Fruit fly (Drosophila melanogaster) whole organism, embryonic: ENCODE data around the gene Acn.

Experiments used
- CG1024 ChIP-seq: fragments of 200-800 bp; sonication (Bioruptor generic); IDR thresholded peaks from 2 replicates; pipeline ENCODE4 v1.3.6; 2022; ENCODE audit warnings: missing biosample characterization, missing genetic modification characterization
- CG10654 ChIP-seq: fragments of 200-800 bp; sonication (Bioruptor generic); optimal IDR thresholded peaks from 2 replicates; lab custom pipeline; 2016; ENCODE audit warnings: missing biosample characterization, missing genetic modification characterization
- CG11093 ChIP-seq: fragments of 200-800 bp; sonication (Bioruptor generic); IDR thresholded peaks from 3 replicates; pipeline ENCODE4 v1.3.6; 2022; ENCODE audit warnings: missing biosample characterization, missing genetic modification characterization
- CG11247 ChIP-seq: fragments of 200-800 bp; sonication (Bioruptor generic); IDR thresholded peaks from 2 replicates; pipeline ENCODE4 v1.3.6; 2022; ENCODE audit warnings: missing biosample characterization, missing genetic modification characterization
- CG11504 ChIP-seq: fragments of 200-800 bp; sonication (Bioruptor generic); optimal IDR thresholded peaks from 3 replicates; lab custom pipeline; 2019; ENCODE audit warnings: missing biosample characterization, mild to moderate bottlenecking, missing genetic modification characterization, moderate library complexity
- CG12071 ChIP-seq: fragments of 200-800 bp; sonication (Bioruptor generic); optimal IDR thresholded peaks from 3 replicates; lab custom pipeline; 2018; ENCODE audit warnings: missing biosample characterization, mild to moderate bottlenecking, missing genetic modification characterization
- CG1233 ChIP-seq: fragments of 200-800 bp; sonication (Bioruptor generic); optimal IDR thresholded peaks from 4 replicates; lab custom pipeline; 2018; ENCODE audit warnings: missing biosample characterization, mild to moderate bottlenecking, missing genetic modification characterization
- CG12391 ChIP-seq: fragments of 200-800 bp; sonication (Bioruptor generic); optimal IDR thresholded peaks from 3 replicates; lab custom pipeline; 2018; ENCODE audit warnings: missing biosample characterization, mild to moderate bottlenecking, missing genetic modification characterization, moderate library complexity
- CG13296 ChIP-seq: fragments of 200-800 bp; sonication (Bioruptor generic); optimal IDR thresholded peaks from 3 replicates; lab custom pipeline; 2018; ENCODE audit warnings: missing biosample characterization, mild to moderate bottlenecking, missing genetic modification characterization
- CG13894 ChIP-seq: fragments of 200-800 bp; sonication (Bioruptor generic); optimal IDR thresholded peaks from 3 replicates; lab custom pipeline; 2018; ENCODE audit warnings: missing biosample characterization, mild to moderate bottlenecking, missing genetic modification characterization, moderate library complexity
- CG14667 ChIP-seq: fragments of 200-800 bp; sonication (Bioruptor generic); IDR thresholded peaks from 2 replicates; pipeline ENCODE4 v1.3.6; 2022; ENCODE audit warnings: missing biosample characterization, missing genetic modification characterization
- CG14965 ChIP-seq: fragments of 200-800 bp; sonication (Bioruptor generic); optimal IDR thresholded peaks from 2 replicates; lab custom pipeline; 2016; ENCODE audit warnings: missing biosample characterization, missing genetic modification characterization, borderline replicate concordance
- CG17328 ChIP-seq: fragments of 200-800 bp; sonication (Bioruptor generic); IDR thresholded peaks from 2 replicates; pipeline ENCODE4 v1.3.6; 2022; ENCODE audit warnings: missing biosample characterization, missing genetic modification characterization
- CG17361 ChIP-seq: fragments of 200-800 bp; sonication (Bioruptor generic); IDR thresholded peaks from 3 replicates; pipeline ENCODE4 v1.3.6; 2022; ENCODE audit warnings: missing biosample characterization, missing genetic modification characterization
- CG17568 ChIP-seq: fragments of 200-800 bp; sonication (Bioruptor generic); optimal IDR thresholded peaks from 2 replicates; lab custom pipeline; 2018; ENCODE audit warnings: missing biosample characterization, mild to moderate bottlenecking, missing genetic modification characterization, moderate library complexity
- CG32532 ChIP-seq: fragments of 200-800 bp; sonication (Bioruptor generic); IDR thresholded peaks from 2 replicates; pipeline ENCODE4 v1.3.6; 2022; ENCODE audit warnings: missing biosample characterization, missing genetic modification characterization
- CG4404 ChIP-seq: fragments of 200-800 bp; sonication (Bioruptor generic); IDR thresholded peaks from 2 replicates; pipeline ENCODE4 v1.3.6; 2022; ENCODE audit warnings: missing biosample characterization, missing genetic modification characterization
- CG5180 ChIP-seq: fragments of 200-800 bp; sonication (Bioruptor generic); optimal IDR thresholded peaks from 3 replicates; lab custom pipeline; 2017; ENCODE audit warnings: missing biosample characterization, missing genetic modification characterization, mild to moderate bottlenecking, moderate library complexity, missing genetic modification reagents
- CG6854 ChIP-seq: fragments of 200-800 bp; sonication (Bioruptor generic); optimal IDR thresholded peaks from 3 replicates; lab custom pipeline; 2017; ENCODE audit warnings: missing biosample characterization, mild to moderate bottlenecking, missing genetic modification characterization
- CG7271 ChIP-seq: fragments of 200-800 bp; sonication (Bioruptor generic); optimal IDR thresholded peaks from 2 replicates; lab custom pipeline; 2018; ENCODE audit warnings: missing biosample characterization, mild to moderate bottlenecking, missing genetic modification characterization, moderate library complexity
- CG7745 ChIP-seq: fragments of 200-800 bp; sonication (Bioruptor generic); optimal IDR thresholded peaks from 2 replicates; lab custom pipeline; 2018; ENCODE audit warnings: missing biosample characterization, mild to moderate bottlenecking, missing genetic modification characterization, moderate library complexity
- CG7987 ChIP-seq: fragments of 200-800 bp; sonication (Bioruptor generic); optimal IDR thresholded peaks from 2 replicates; lab custom pipeline; 2018; ENCODE audit warnings: missing biosample characterization, mild to moderate bottlenecking, missing genetic modification characterization, moderate library complexity
- CG9876 ChIP-seq: fragments of 200-800 bp; sonication (Bioruptor generic); optimal IDR thresholded peaks from 2 replicates; lab custom pipeline; 2016; ENCODE audit warnings: missing biosample characterization, missing genetic modification characterization
- CkIIα-i1 ChIP-seq: fragments of 200-800 bp; sonication (Bioruptor generic); IDR thresholded peaks from 2 replicates; pipeline ENCODE4 v1.3.6; 2022; ENCODE audit warnings: missing biosample characterization, missing genetic modification characterization
- Dad ChIP-seq: fragments of 200-800 bp; sonication (Bioruptor generic); optimal IDR thresholded peaks from 3 replicates; lab custom pipeline; 2016; ENCODE audit warnings: missing biosample characterization, missing genetic modification characterization
- E2f2 ChIP-seq: fragments of 200-800 bp; sonication (Bioruptor generic); IDR thresholded peaks from 2 replicates; pipeline ENCODE4 v1.3.6; 2022; ENCODE audit warnings: missing biosample characterization, missing genetic modification characterization
- Gug ChIP-seq: fragments of 200-800 bp; sonication (Bioruptor generic); IDR thresholded peaks from 4 replicates; pipeline ENCODE4 v1.3.6; 2022; ENCODE audit warnings: missing biosample characterization, missing genetic modification characterization
- HHEX ChIP-seq: fragments of 200-800 bp; sonication (Bioruptor generic); optimal IDR thresholded peaks from 3 replicates; lab custom pipeline; 2017; ENCODE audit warnings: missing biosample characterization, mild to moderate bottlenecking, missing genetic modification characterization, missing genetic modification reagents
- HLH54F ChIP-seq: fragments of 200-800 bp; sonication (Bioruptor generic); optimal IDR thresholded peaks from 3 replicates; lab custom pipeline; 2016; ENCODE audit warnings: missing biosample characterization, missing genetic modification characterization
- MESR4 ChIP-seq: fragments of 200-800 bp; sonication (Bioruptor generic); optimal IDR thresholded peaks from 2 replicates; lab custom pipeline; 2018; ENCODE audit warnings: missing biosample characterization, mild to moderate bottlenecking, missing genetic modification characterization, moderate library complexity
- Mes4 ChIP-seq: fragments of 200-800 bp; sonication (Bioruptor generic); optimal IDR thresholded peaks from 2 replicates; lab custom pipeline; 2016; ENCODE audit warnings: missing biosample characterization, missing genetic modification characterization
- Pdp1 ChIP-seq, 2 experiments: fragments of 200-800 bp; sonication (Bioruptor generic); optimal IDR thresholded peaks; 3 replicates each; lab custom pipeline; 2016; ENCODE audit warnings: missing biosample characterization in 2 of 2, missing genetic modification characterization in 2 of 2, mild to moderate bottlenecking in 1 of 2, moderate library complexity in 1 of 2
- Xbp1 ChIP-seq: fragments of 200-800 bp; sonication (Bioruptor generic); optimal IDR thresholded peaks from 3 replicates; lab custom pipeline; 2016; ENCODE audit warnings: missing biosample characterization, mild to moderate bottlenecking, missing genetic modification characterization
- amos ChIP-seq: fragments of 200-800 bp; sonication (Bioruptor generic); IDR thresholded peaks from 2 replicates; pipeline ENCODE4 v1.3.6; 2022; ENCODE audit warnings: missing biosample characterization, missing genetic modification characterization; ENCODE audit not compliant: partially characterized antibody
- br ChIP-seq: fragments of >200 bp; optimal IDR thresholded peaks from 2 replicates; lab custom pipeline; 2017
- cas ChIP-seq: fragments of 200-800 bp; sonication (Bioruptor generic); IDR thresholded peaks from 2 replicates; pipeline ENCODE4 v1.3.6; 2022; ENCODE audit warnings: missing biosample characterization, missing genetic modification characterization
- da ChIP-seq: fragments of 200-800 bp; sonication (Bioruptor generic); optimal IDR thresholded peaks from 2 replicates; lab custom pipeline; 2016; ENCODE audit warnings: missing biosample characterization, missing genetic modification characterization
- gsb ChIP-seq: fragments of 200-800 bp; sonication (Bioruptor generic); IDR thresholded peaks from 2 replicates; pipeline ENCODE4 v1.3.6; 2022; ENCODE audit warnings: missing biosample characterization, missing genetic modification characterization
- insv ChIP-seq, 2 experiments: fragments of 200-800 bp; sonication (Bioruptor generic); optimal IDR thresholded peaks; 3 replicates each; lab custom pipeline; 2016 to 2018; ENCODE audit warnings: missing biosample characterization in 2 of 2, missing genetic modification characterization in 2 of 2
- jigr1 ChIP-seq: fragments of 200-800 bp; sonication (Bioruptor generic); IDR thresholded peaks from 3 replicates; pipeline ENCODE4 v1.3.6; 2022; ENCODE audit warnings: missing biosample characterization, missing genetic modification characterization
- nerfin-1 ChIP-seq: fragments of 200-800 bp; sonication (Bioruptor generic); optimal IDR thresholded peaks from 3 replicates; lab custom pipeline; 2019; ENCODE audit warnings: missing biosample characterization, mild to moderate bottlenecking, missing genetic modification characterization, moderate library complexity
- pzg ChIP-seq: fragments of 200-800 bp; sonication (Bioruptor generic); optimal IDR thresholded peaks from 3 replicates; lab custom pipeline; 2018; ENCODE audit warnings: missing biosample characterization, mild to moderate bottlenecking, missing genetic modification characterization, moderate library complexity
- rib ChIP-seq: fragments of 200-800 bp; sonication (Bioruptor generic); IDR thresholded peaks from 2 replicates; pipeline ENCODE4 v1.3.6; 2022; ENCODE audit warnings: missing biosample characterization, missing genetic modification characterization
- ro ChIP-seq: fragments of 200-800 bp; sonication (Bioruptor generic); IDR thresholded peaks from 2 replicates; pipeline ENCODE4 v1.3.6; 2022; ENCODE audit warnings: missing biosample characterization, missing genetic modification characterization
- sim ChIP-seq: fragments of 200-800 bp; sonication (Bioruptor generic); IDR thresholded peaks from 2 replicates; pipeline ENCODE4 v1.3.6; 2022; ENCODE audit warnings: missing biosample characterization, missing genetic modification characterization
- stc ChIP-seq: fragments of 200-800 bp; sonication (Bioruptor generic); IDR thresholded peaks from 2 replicates; pipeline ENCODE4 v1.3.6; 2022; ENCODE audit warnings: missing biosample characterization, missing genetic modification characterization
- twi ChIP-seq: fragments of 200-800 bp; optimal IDR thresholded peaks from 2 replicates; lab custom pipeline; 2019; ENCODE audit warnings: missing biosample characterization, mild to moderate bottlenecking, missing genetic modification characterization, moderate library complexity
- vvl ChIP-seq: fragments of 200-800 bp; sonication (Bioruptor generic); IDR thresholded peaks from 2 replicates; pipeline ENCODE4 v1.3.6; 2022; ENCODE audit warnings: missing biosample characterization, missing genetic modification characterization
- wor ChIP-seq: fragments of 200-800 bp; sonication (Bioruptor generic); IDR thresholded peaks from 2 replicates; pipeline ENCODE4 v1.3.6; 2022; ENCODE audit warnings: missing biosample characterization, missing genetic modification characterization

Acn gene

dm6 chr2L:19014032-19014880, 30.9 kb upstream of the Acn start (continued):
- TF ChIP-seq pzg (no peak), CG13894 (peak; percentile 54), MESR4 (GFP tag; lab: Kevin White, UChicago) (no peak), nerfin-1 (peak; percentile 69), CG32532 (peak; percentile 42; the same call in 1 of the 2 replicates), CG6854 (GFP tag; lab: Kevin White, UChicago) (peak; percentile 87), CG11504 (tag; lab: Kevin White, UChicago) (peak; percentile 86), CG17328 (no peak), CG17568 (GFP tag; lab: Kevin White, UChicago) (peak; percentile 18), jigr1 (GFP tag; lab: Robert Waterston, UW) (no peak), Dad (GFP tag; lab: Kevin White, UChicago) (no peak), CG12391 (tag; lab: Kevin White, UChicago) (peak; percentile 75), CG11247 (GFP tag; lab: Robert Waterston, UW) (peak; percentile 26; the same call in 1 of the 2 replicates), CG17361 (GFP tag; lab: Robert Waterston, UW) (peak; percentile 80; the same call in 2 of the 3 replicates), gsb (GFP tag; lab: Robert Waterston, UW) (no peak), CkIIα-i1 (GFP tag; lab: Robert Waterston, UW) (no peak), stc (peak; percentile 54), CG7745 (tag; lab: Kevin White, UChicago) (no peak), CG12071 (no peak), CG10654 (GFP tag; lab: Kevin White, UChicago) (peak; percentile 11), twi (peak; percentile 39), CG4404 (peak; percentile 36; the same call in 1 of the 2 replicates), rib (GFP tag; lab: Robert Waterston, UW) (no peak), vvl (peak; percentile 76), CG1233 (peak; percentile 74), CG14667 (GFP tag; lab: Robert Waterston, UW) (peak; percentile 33; the same call in 1 of the 2 replicates), E2f2 (GFP tag; lab: Robert Waterston, UW) (peak; percentile 52), cas (GFP tag; lab: Robert Waterston, UW) (no peak), HLH54F (GFP tag; lab: Kevin White, UChicago) (peak; percentile 10), CG1024 (GFP tag; lab: Robert Waterston, UW) (no peak), CG9876 (GFP tag; lab: Kevin White, UChicago) (no peak), wor (GFP tag; lab: Robert Waterston, UW) (peak; percentile 46; the same call in 1 of the 2 replicates), CG13296 (GFP tag; lab: Kevin White, UChicago) (peak; percentile 89), Mes4 (no peak), CG7987 (no peak), ro (no peak), CG14965 (GFP tag; lab: Kevin White, UChicago) (no peak), sim (GFP tag; lab: Robert Waterston, UW) (no peak), da (GFP tag; lab: Kevin White, UChicago) (no peak), CG11093 (GFP tag; lab: Robert Waterston, UW) (0 out of 3 replicates have a peak, but pooled peaks have one; percentile 34), br (lab: Kevin White, UChicago) (no peak), CG7271 (tag; lab: Kevin White, UChicago) (no peak), HHEX (GFP tag; lab: Kevin White, UChicago) (peak; percentile 73), insv (GFP tag; optimal IDR thresholded peaks at IDR 0.05; lab: Kevin White, UChicago) (peak in 1 of 2 experiments; percentile 41), CG5180 (GFP tag; lab: Kevin White, UChicago) (peak; percentile 62), amos (GFP tag; lab: Robert Waterston, UW) (no peak), Pdp1 (GFP tag; optimal IDR thresholded peaks at IDR 0.05; lab: Kevin White, UChicago) (peak; percentile 17 to 22), Xbp1 (GFP tag; lab: Kevin White, UChicago) (peak; percentile 65), Gug (GFP tag; lab: Robert Waterston, UW) (peak; percentile 6; the same call in 1 of the 4 replicates)
